Fruit fly (Drosophila melanogaster): ENCODE measurements around the gene Hsp26.

Gene Hsp26

DNA sequence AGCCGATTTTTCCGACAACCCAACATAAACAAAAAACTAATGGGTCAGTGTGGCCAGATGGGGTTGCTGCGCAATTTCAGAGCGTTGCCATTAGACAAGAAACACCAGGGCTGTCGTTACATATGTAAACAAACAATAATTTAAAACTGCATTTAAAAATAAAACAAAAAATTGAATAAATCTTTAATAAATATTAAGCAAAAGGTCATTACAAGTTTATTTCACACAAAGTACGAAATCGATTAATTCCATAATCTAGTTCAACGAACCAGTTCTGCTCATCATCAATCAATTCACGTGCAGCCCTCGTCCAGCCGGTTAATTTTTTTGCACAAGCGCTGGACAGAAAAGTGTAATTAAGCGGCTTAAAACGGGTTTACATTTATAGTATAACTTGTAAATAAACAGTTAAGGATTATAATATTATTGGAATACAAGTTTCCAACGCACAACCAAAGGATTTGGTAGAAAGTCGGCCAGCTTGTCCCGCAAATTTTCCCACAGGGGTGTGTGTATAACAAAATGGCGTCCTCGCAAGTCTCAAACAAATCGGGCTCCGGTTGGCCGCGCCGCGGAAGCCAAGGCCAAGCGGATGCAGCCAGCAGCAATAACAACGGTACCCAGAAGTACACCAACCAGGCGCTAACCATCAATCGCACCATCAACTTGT, 33.7 kb upstream of the Hsp26 start, which contains the start of the genes CG4022 and Cpsf5 (continued):
- TF ChIP-seq Hmr (GFP tag; optimal IDR thresholded peaks at IDR 0.05), result peak; percentile 85
- 0 out of 2 replicates have a peak, but pooled peaks have one; percentile 16 for TF ChIP-seq unc-4 (GFP tag; IDR thresholded peaks at IDR 0.05; ENCODE audit: partially characterized antibody)
- peak; percentile 48 for TF ChIP-seq Dref (GFP tag; IDR thresholded peaks at IDR 0.05)
- TF ChIP-seq caup (GFP tag; optimal IDR thresholded peaks at IDR 0.05; ENCODE audit: severe bottlenecking), result peak; percentile 79
- TF ChIP-seq lab (GFP tag; optimal IDR thresholded peaks at IDR 0.05), result peak; percentile 88
- TF ChIP-seq CG13287 (GFP tag; IDR thresholded peaks at IDR 0.05; ENCODE audit: partially characterized antibody), result peak; percentile 68
- peak; percentile 19; the same call in 1 of the 3 replicates for TF ChIP-seq CG6175 (GFP tag; IDR thresholded peaks at IDR 0.05)
- TF ChIP-seq Vsx1 (GFP tag; optimal IDR thresholded peaks at IDR 0.05), result no peak
- peak; percentile 81 for TF ChIP-seq tap (tag; optimal IDR thresholded peaks at IDR 0.05)
- TF ChIP-seq fd96Cb (tag; optimal IDR thresholded peaks at IDR 0.05), result peak; percentile 68
- peak; percentile 85 for TF ChIP-seq CG12104 (GFP tag; optimal IDR thresholded peaks at IDR 0.05)
- TF ChIP-seq Bgb (GFP tag; IDR thresholded peaks at IDR 0.05; ENCODE audit: partially characterized antibody), result peak; percentile 23; the same call in 1 of the 2 replicates
- TF ChIP-seq Dip3 (GFP tag; optimal IDR thresholded peaks at IDR 0.05), result peak; percentile 53
- TF ChIP-seq ftz-f1 (GFP tag; optimal IDR thresholded peaks at IDR 0.05), result no peak
- peak; percentile 73 for TF ChIP-seq mam (GFP tag; optimal IDR thresholded peaks at IDR 0.05)
- TF ChIP-seq CG32767 (GFP tag; IDR thresholded peaks at IDR 0.05), result peak; percentile 91
- TF ChIP-seq CG15601 (tag; optimal IDR thresholded peaks at IDR 0.05), result peak; percentile 86
- peak; percentile 75 for TF ChIP-seq ind (GFP tag; optimal IDR thresholded peaks at IDR 0.05)
- peak; percentile 80 for TF ChIP-seq CG10209 (GFP tag; optimal IDR thresholded peaks at IDR 0.05)
- TF ChIP-seq CG31388 (GFP tag; optimal IDR thresholded peaks at IDR 0.05), result peak; percentile 46
- TF ChIP-seq CG16813 (GFP tag; IDR thresholded peaks at IDR 0.05; ENCODE audit: partially characterized antibody), result peak; percentile 48; the same call in 1 of the 3 replicates
- TF ChIP-seq CG10321 (GFP tag; IDR thresholded peaks at IDR 0.05), result peak; percentile 40; the same call in 1 of the 2 replicates
- TF ChIP-seq unpg (GFP tag; optimal IDR thresholded peaks at IDR 0.05), result peak; percentile 87
- peak; percentile 77 for TF ChIP-seq exex (tag; optimal IDR thresholded peaks at IDR 0.05)
- peak; percentile 70 for TF ChIP-seq Nf-YB (GFP tag; optimal IDR thresholded peaks at IDR 0.05)
- TF ChIP-seq p53 (GFP tag; optimal IDR thresholded peaks at IDR 0.05), result no peak
- peak; percentile 52 for TF ChIP-seq CG11723 (GFP tag; optimal IDR thresholded peaks at IDR 0.05)
- TF ChIP-seq ranshi (GFP tag; IDR thresholded peaks at IDR 0.05), result peak; percentile 82; the same call in 1 of the 2 replicates
- TF ChIP-seq Tbp (GFP tag; optimal IDR thresholded peaks at IDR 0.05), result no peak
- peak; percentile 62 for TF ChIP-seq CG4854 (GFP tag; optimal IDR thresholded peaks at IDR 0.05)
- TF ChIP-seq nau (GFP tag; optimal IDR thresholded peaks at IDR 0.05), result peak; percentile 36
- TF ChIP-seq CG13624 (GFP tag; optimal IDR thresholded peaks at IDR 0.05), result peak; percentile 60
- no peak for TF ChIP-seq her (GFP tag; optimal IDR thresholded peaks at IDR 0.05)
- peak; percentile 52 for TF ChIP-seq CG33213 (GFP tag; optimal IDR thresholded peaks at IDR 0.05)
- TF ChIP-seq btn (GFP tag; optimal IDR thresholded peaks at IDR 0.05), result no peak
- TF ChIP-seq sc (optimal IDR thresholded peaks at IDR 0.05), result no peak
- peak; percentile 16 for TF ChIP-seq sc (GFP tag; optimal IDR thresholded peaks at IDR 0.05)
- peak; percentile 2 for TF ChIP-seq repo (GFP tag; optimal IDR thresholded peaks at IDR 0.05)
- TF ChIP-seq CG8765 (GFP tag; IDR thresholded peaks at IDR 0.05), result peak; percentile 66; the same call in 1 of the 2 replicates
- TF ChIP-seq da (GFP tag; optimal IDR thresholded peaks at IDR 0.05), result peak; percentile 21
- TF ChIP-seq Sin3A (optimal IDR thresholded peaks at IDR 0.05), result peak; percentile 77
- TF ChIP-seq CG5245 (GFP tag; optimal IDR thresholded peaks at IDR 0.05), result peak; percentile 65
- TF ChIP-seq toy (GFP tag; IDR thresholded peaks at IDR 0.05), result peak; percentile 24; the same call in 1 of the 2 replicates
- 0 out of 2 replicates have a peak, but pooled peaks have one; percentile 29 for TF ChIP-seq sens-2 (GFP tag; IDR thresholded peaks at IDR 0.05)
- peak; percentile 79 for TF ChIP-seq CG31441 (GFP tag; IDR thresholded peaks at IDR 0.05)
- TF ChIP-seq croc (GFP tag; conservative IDR thresholded peaks at IDR 0.05), result peak; percentile 73
- TF ChIP-seq Hmx (GFP tag; optimal IDR thresholded peaks at IDR 0.05), result peak; percentile 44
- no peak for TF ChIP-seq CG6765 (GFP tag; optimal IDR thresholded peaks at IDR 0.05)
- no peak for TF ChIP-seq fru (optimal IDR thresholded peaks at IDR 0.05)
- TF ChIP-seq CG12071 (GFP tag; optimal IDR thresholded peaks at IDR 0.05), result peak; percentile 27
